Fruit fly (Drosophila melanogaster): ENCODE results near the gene Qtzl.

Qtzl gene

dm6 chr2L:12006397-12007330, 11.1 kb downstream of the Qtzl start (continued):
- TF ChIP-seq CHES-1-like (GFP tag; optimal IDR thresholded peaks at IDR 0.05): peak; percentile 32
- TF ChIP-seq CG16863 (GFP tag; optimal IDR thresholded peaks at IDR 0.05): peak; percentile 71
- peak; percentile 80 for TF ChIP-seq CG17568 (GFP tag; optimal IDR thresholded peaks at IDR 0.05)
- peak; percentile 94 for TF ChIP-seq CG16815 (GFP tag; optimal IDR thresholded peaks at IDR 0.05)
- peak; percentile 90 for TF ChIP-seq kay (GFP tag; optimal IDR thresholded peaks at IDR 0.05)
- peak; percentile 6 for TF ChIP-seq schlank (tag; optimal IDR thresholded peaks at IDR 0.05)
- TF ChIP-seq phol (tag; optimal IDR thresholded peaks at IDR 0.05): peak; percentile 97
- TF ChIP-seq CG8944 (GFP tag; optimal IDR thresholded peaks at IDR 0.05): peak; percentile 38
- TF ChIP-seq Dek (tag; optimal IDR thresholded peaks at IDR 0.05): peak; percentile 95
- no peak for TF ChIP-seq Bgb (GFP tag; IDR thresholded peaks at IDR 0.05; ENCODE audit: partially characterized antibody)
- peak; percentile 35 for TF ChIP-seq CG9609 (GFP tag; optimal IDR thresholded peaks at IDR 0.05)
- TF ChIP-seq CG1233 (GFP tag; optimal IDR thresholded peaks at IDR 0.05): peak; percentile 95
- no peak for TF ChIP-seq cg (GFP tag; optimal IDR thresholded peaks at IDR 0.05)
- TF ChIP-seq Kr (GFP tag; optimal IDR thresholded peaks at IDR 0.05): no peak
- TF ChIP-seq Xbp1 (GFP tag; optimal IDR thresholded peaks at IDR 0.05): peak; percentile 91
- TF ChIP-seq bcd (GFP tag; optimal IDR thresholded peaks at IDR 0.05): peak; percentile 97
- peak; percentile 96 for TF ChIP-seq fd96Cb (tag; optimal IDR thresholded peaks at IDR 0.05)
- TF ChIP-seq CG8290 (GFP tag; optimal IDR thresholded peaks at IDR 0.05): peak; percentile 94
- peak in 1 of 2 experiments; percentile 64 for TF ChIP-seq CG8290 (tag; optimal IDR thresholded peaks at IDR 0.05)
- TF ChIP-seq CG31365 (tag; optimal IDR thresholded peaks at IDR 0.05): no peak
- no peak for TF ChIP-seq NFAT (GFP tag; IDR thresholded peaks at IDR 0.05)
- no peak for TF ChIP-seq fd64A (GFP tag; optimal IDR thresholded peaks at IDR 0.05)
- TF ChIP-seq CG1647 (GFP tag; optimal IDR thresholded peaks at IDR 0.05): peak; percentile 28
- no peak for TF ChIP-seq CG2889 (GFP tag; IDR thresholded peaks at IDR 0.05)
- TF ChIP-seq CG31388 (GFP tag; optimal IDR thresholded peaks at IDR 0.05): peak; percentile 79
- no peak for TF ChIP-seq zf30C (GFP tag; optimal IDR thresholded peaks at IDR 0.05)
- TF ChIP-seq NC2α (GFP tag; optimal IDR thresholded peaks at IDR 0.05): peak; percentile 0
- peak; percentile 89 for TF ChIP-seq CG12299 (tag; optimal IDR thresholded peaks at IDR 0.05)
- peak; percentile 94 for TF ChIP-seq tap (tag; optimal IDR thresholded peaks at IDR 0.05)
- peak; percentile 77 for TF ChIP-seq Deaf1 (tag; optimal IDR thresholded peaks at IDR 0.05)
- no peak for TF ChIP-seq al (GFP tag; IDR thresholded peaks at IDR 0.05)
- TF ChIP-seq Hmr (GFP tag; optimal IDR thresholded peaks at IDR 0.05): peak; percentile 96
- TF ChIP-seq CG10543 (GFP tag; optimal IDR thresholded peaks at IDR 0.05): peak; percentile 31
- TF ChIP-seq CG9876 (GFP tag; optimal IDR thresholded peaks at IDR 0.05): peak; percentile 11
- no peak for TF ChIP-seq row (GFP tag; IDR thresholded peaks at IDR 0.05)
- no peak for TF ChIP-seq HLH4C (GFP tag; IDR thresholded peaks at IDR 0.05; ENCODE audit: partially characterized antibody)
- peak; percentile 93 for TF ChIP-seq trem (tag; optimal IDR thresholded peaks at IDR 0.05)
- peak; percentile 94 for TF ChIP-seq Abd-B (GFP tag; optimal IDR thresholded peaks at IDR 0.05)
- peak; percentile 60 for TF ChIP-seq vfl (GFP tag; optimal IDR thresholded peaks at IDR 0.05)
- TF ChIP-seq NfI (GFP tag; optimal IDR thresholded peaks at IDR 0.05): peak; percentile 91
- TF ChIP-seq CG11093 (GFP tag; IDR thresholded peaks at IDR 0.05): peak; percentile 86
- peak; percentile 84 for TF ChIP-seq CG30020 (tag; optimal IDR thresholded peaks at IDR 0.05)
- no peak for TF ChIP-seq chm (GFP tag; IDR thresholded peaks at IDR 0.05)
- TF ChIP-seq CG9817 (tag; optimal IDR thresholded peaks at IDR 0.05): peak; percentile 91
- no peak for TF ChIP-seq tgo (GFP tag; IDR thresholded peaks at IDR 0.05)
- TF ChIP-seq CG31224 (GFP tag; IDR thresholded peaks at IDR 0.05): no peak
- no peak for TF ChIP-seq Doc3 (GFP tag; IDR thresholded peaks at IDR 0.05; ENCODE audit: partially characterized antibody)
- peak; percentile 90 for TF ChIP-seq CG6683 (GFP tag; optimal IDR thresholded peaks at IDR 0.05)
- no peak for TF ChIP-seq CG16813 (GFP tag; IDR thresholded peaks at IDR 0.05; ENCODE audit: partially characterized antibody)

All from whole organism, embryonic.